Worm (Caenorhabditis elegans): ENCODE data around the gene F46C5.10.

ce11 chrII:8800830-8801229 lies 18.0 kb downstream of the F46C5.10 start, which contains the start of gene appg-2:
- TF ChIP-seq him-1 (tag; optimal IDR thresholded peaks at IDR 0.05) (no peak), dao-5 (tag; optimal IDR thresholded peaks at IDR 0.05) (no peak)

All from whole organism, L4/young adult.